Fruit fly (Drosophila melanogaster): ENCODE data around the gene oaf.

oaf gene

DNA sequence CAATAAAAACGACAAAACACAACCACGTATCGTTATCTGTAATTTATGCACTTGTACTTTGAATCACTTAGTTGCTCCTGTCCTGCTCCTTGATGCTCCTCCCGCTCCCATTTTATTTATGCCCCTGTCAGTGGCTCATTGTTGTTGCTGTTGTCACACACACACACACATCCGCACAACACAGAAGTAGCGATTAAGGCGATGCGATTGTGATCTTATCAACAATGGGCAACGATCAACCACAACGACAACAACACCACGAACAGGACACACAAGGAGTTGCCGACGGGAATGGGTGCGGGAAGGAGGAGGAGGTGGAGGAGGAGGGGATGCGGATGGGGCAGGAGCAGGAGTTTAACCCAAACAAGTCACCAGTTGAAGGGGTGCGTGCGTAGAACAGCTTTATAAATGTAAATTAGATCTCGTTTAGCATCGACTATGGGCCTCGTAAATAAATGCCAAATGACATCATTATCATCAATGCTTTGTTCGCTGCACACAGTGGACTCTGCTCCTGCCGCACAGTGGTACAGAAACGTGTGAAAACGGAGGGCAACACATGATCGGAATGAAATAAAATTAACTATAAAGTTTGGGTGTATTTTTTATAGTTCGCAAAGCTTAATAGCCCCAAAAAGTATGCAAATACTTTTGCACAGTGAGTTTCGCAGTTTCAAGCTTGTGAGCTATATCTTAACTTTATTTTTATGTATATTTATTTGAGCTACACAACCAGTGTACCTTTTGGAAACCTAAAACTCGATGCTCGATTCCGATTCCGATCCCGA is 8.8 kb upstream of the oaf start:
- TF ChIP-seq CG4360 (GFP tag; IDR thresholded peaks at IDR 0.05) (peak; percentile 51; the same call in 1 of the 2 replicates), CG18262 (tag; optimal IDR thresholded peaks at IDR 0.05) (peak; percentile 9), CG1647 (GFP tag; optimal IDR thresholded peaks at IDR 0.05) (no peak), dmrt11E (tag; optimal IDR thresholded peaks at IDR 0.05) (peak; percentile 27), prd (optimal IDR thresholded peaks at IDR 0.05) (no peak), prd (GFP tag; IDR thresholded peaks at IDR 0.05) (0 out of 3 replicates have a peak, but pooled peaks have one; percentile 18), CG15696 (tag; optimal IDR thresholded peaks at IDR 0.05) (peak; percentile 36), CG4404 (GFP tag; IDR thresholded peaks at IDR 0.05) (0 out of 2 replicates have a peak, but pooled peaks have one; percentile 19), Sry-δ (GFP tag; optimal IDR thresholded peaks at IDR 0.05) (no peak), tx (GFP tag; optimal IDR thresholded peaks at IDR 0.05) (no peak), bigmax (GFP tag; optimal IDR thresholded peaks at IDR 0.05) (no peak), nom (GFP tag; optimal IDR thresholded peaks at IDR 0.05) (peak; percentile 53), CG4424 (GFP tag; optimal IDR thresholded peaks at IDR 0.05) (no peak), grn (GFP tag; optimal IDR thresholded peaks at IDR 0.05) (peak; percentile 62), sens (GFP tag) (peak; percentile 76), CG16815 (GFP tag; optimal IDR thresholded peaks at IDR 0.05) (no peak)

DNA sequence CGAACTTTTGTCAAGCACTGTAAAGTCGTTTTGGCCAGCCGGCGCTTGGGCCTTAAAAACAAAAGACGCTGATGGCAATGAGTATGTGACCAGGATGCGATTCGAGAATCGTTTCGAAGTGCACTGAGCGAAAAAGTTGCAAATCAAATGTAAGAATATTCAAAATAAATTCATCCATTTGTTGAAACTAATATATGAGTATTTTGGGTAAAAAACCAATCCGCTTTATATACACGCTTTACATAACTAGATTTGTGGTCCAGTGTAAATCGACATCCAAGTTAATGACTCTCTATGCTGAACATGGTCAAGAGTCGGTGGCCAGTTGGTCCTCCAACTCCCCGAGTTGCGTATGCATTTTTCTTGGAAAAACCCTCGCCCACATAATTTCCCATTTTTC is 7.5 kb upstream of the oaf start:
- TF ChIP-seq bsh (GFP tag; optimal IDR thresholded peaks at IDR 0.05) (peak in 1 of 2 experiments; percentile 31), CG8388 (GFP tag; optimal IDR thresholded peaks at IDR 0.05) (peak; percentile 2), CG2889 (GFP tag; IDR thresholded peaks at IDR 0.05) (no peak)

DNA sequence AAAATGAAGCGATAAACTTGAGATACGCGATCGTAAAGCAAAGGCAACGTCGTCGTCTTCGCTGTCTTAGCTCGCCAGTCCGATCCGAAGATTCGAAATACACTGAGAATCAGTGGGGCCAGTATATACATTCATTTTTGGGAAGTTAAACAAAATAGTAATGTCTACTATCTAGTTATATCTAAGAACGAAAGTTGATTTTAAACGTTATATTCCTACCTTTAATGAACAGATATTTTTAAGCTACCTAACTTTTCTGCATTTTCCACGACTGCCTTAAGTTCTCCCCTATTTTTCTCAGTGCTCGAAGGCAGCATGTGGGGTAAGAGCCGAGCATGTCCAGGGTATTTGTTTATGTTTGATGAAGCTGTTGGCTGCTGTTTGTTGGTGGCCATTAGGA is 5.9 kb upstream of the oaf start:
- TF ChIP-seq z (GFP tag; IDR thresholded peaks at IDR 0.05) = no peak
- TF ChIP-seq Awh (GFP tag; IDR thresholded peaks at IDR 0.05) = no peak
- TF ChIP-seq CG8290 (GFP tag; optimal IDR thresholded peaks at IDR 0.05) = no peak
- no peak for TF ChIP-seq CG8290 (tag; optimal IDR thresholded peaks at IDR 0.05)
- TF ChIP-seq CG31441 (GFP tag; IDR thresholded peaks at IDR 0.05) = 0 out of 2 replicates have a peak, but pooled peaks have one; percentile 13
- TF ChIP-seq Rx (GFP tag; IDR thresholded peaks at IDR 0.05) = no peak
- peak; percentile 53 for TF ChIP-seq dmrt11E (tag; optimal IDR thresholded peaks at IDR 0.05)
- TF ChIP-seq CG6689 (GFP tag; IDR thresholded peaks at IDR 0.05) = peak; percentile 20; the same call in 1 of the 2 replicates
- TF ChIP-seq CG1603 (tag; optimal IDR thresholded peaks at IDR 0.05) = peak; percentile 53
- no peak for TF ChIP-seq grn (GFP tag; optimal IDR thresholded peaks at IDR 0.05)
- TF ChIP-seq CG10267 (tag; optimal IDR thresholded peaks at IDR 0.05) = peak; percentile 16
- TF ChIP-seq Sox102F (GFP tag; optimal IDR thresholded peaks at IDR 0.05) = peak; percentile 14
- peak; percentile 54; the same call in 1 of the 2 replicates for TF ChIP-seq Xrp1 (GFP tag; IDR thresholded peaks at IDR 0.05)
- no peak for TF ChIP-seq CG10654 (GFP tag; optimal IDR thresholded peaks at IDR 0.05)
- peak; percentile 33 to 57 for TF ChIP-seq bsh (GFP tag; optimal IDR thresholded peaks at IDR 0.05)
- peak; percentile 58 for TF ChIP-seq nom (GFP tag; optimal IDR thresholded peaks at IDR 0.05)
- 0 out of 3 replicates have a peak, but pooled peaks have one; percentile 8 for TF ChIP-seq zfh1 (GFP tag; IDR thresholded peaks at IDR 0.05)
- TF ChIP-seq CG3726 (GFP tag; IDR thresholded peaks at IDR 0.05) = no peak
- TF ChIP-seq CG4424 (GFP tag; optimal IDR thresholded peaks at IDR 0.05) = peak; percentile 10
- TF ChIP-seq CG2712 (tag; optimal IDR thresholded peaks at IDR 0.05) = peak; percentile 54
- no peak for TF ChIP-seq hbn (GFP tag; IDR thresholded peaks at IDR 0.05; ENCODE audit: partially characterized antibody)
- TF ChIP-seq CG18262 (tag; optimal IDR thresholded peaks at IDR 0.05) = peak; percentile 25
- TF ChIP-seq cato (GFP tag; optimal IDR thresholded peaks at IDR 0.05; ENCODE audit: borderline replicate concordance) = no peak
- TF ChIP-seq dmrt99B (tag; optimal IDR thresholded peaks at IDR 0.05) = peak; percentile 14
- TF ChIP-seq CG10979 (tag; optimal IDR thresholded peaks at IDR 0.05) = peak; percentile 54
- TF ChIP-seq CTCF (GFP tag; optimal IDR thresholded peaks at IDR 0.05) = no peak
- TF ChIP-seq CG11723 (GFP tag; optimal IDR thresholded peaks at IDR 0.05) = no peak
- TF ChIP-seq Abd-B (GFP tag; optimal IDR thresholded peaks at IDR 0.05) = peak; percentile 19
- TF ChIP-seq bigmax (GFP tag; optimal IDR thresholded peaks at IDR 0.05) = no peak
- no peak for TF ChIP-seq prd (optimal IDR thresholded peaks at IDR 0.05)
- 0 out of 3 replicates have a peak, but pooled peaks have one; percentile 30 for TF ChIP-seq prd (GFP tag; IDR thresholded peaks at IDR 0.05)
- TF ChIP-seq zf30C (GFP tag; optimal IDR thresholded peaks at IDR 0.05) = peak; percentile 47
- TF ChIP-seq CG15696 (tag; optimal IDR thresholded peaks at IDR 0.05) = peak; percentile 11
- peak; percentile 2 for TF ChIP-seq gcm (GFP tag; optimal IDR thresholded peaks at IDR 0.05)
- TF ChIP-seq da (GFP tag; optimal IDR thresholded peaks at IDR 0.05) = no peak
- peak; percentile 13 for TF ChIP-seq CG12391 (tag; optimal IDR thresholded peaks at IDR 0.05)
